Worm (Caenorhabditis elegans) whole organism, L4 larva: ENCODE data around the gene atp-5.

ENCODE experiments used
- D1046.2 ChIP-seq: fragments of 200-800 bp; sonication (Bioruptor generic); IDR thresholded peaks from 2 replicates; pipeline ENCODE4 v1.3.6; 2022; ENCODE audit warnings: missing genetic modification characterization, missing compliant biosample characterization
- F37D6.2 ChIP-seq: sonication (generic microtip); optimal IDR thresholded peaks from 2 replicates; lab custom pipeline; 2016; ENCODE audit warnings: mild to moderate bottlenecking, missing genetic modification characterization, missing compliant biosample characterization
- R02D3.7 ChIP-seq: fragments of 150-350 bp; sonication (generic microtip); optimal IDR thresholded peaks from 3 replicates; lab custom pipeline; 2014; ENCODE audit warnings: missing biosample characterization, missing genetic modification characterization
- T26A8.4 ChIP-seq: fragments of 200-800 bp; sonication (Bioruptor generic); IDR thresholded peaks from 2 replicates; pipeline ENCODE4 v1.3.6; 2022; ENCODE audit warnings: missing genetic modification characterization, missing compliant biosample characterization
- Y48G9A.11 ChIP-seq: fragments of 200-800 bp; sonication (Bioruptor generic); IDR thresholded peaks from 2 replicates; pipeline ENCODE4 v1.3.6; 2022; ENCODE audit warnings: missing genetic modification reagents, missing genetic modification characterization, missing compliant biosample characterization
- ZK337.2 ChIP-seq: fragments of 200-800 bp; sonication (Bioruptor generic); IDR thresholded peaks from 2 replicates; pipeline ENCODE4 v1.3.6; 2022; ENCODE audit warnings: missing genetic modification reagents, missing genetic modification characterization, missing compliant biosample characterization
- ZK546.5 ChIP-seq, 2 experiments: sonication (generic microtip); optimal IDR thresholded peaks; 2 replicates each; lab custom pipeline; 2017; ENCODE audit warnings: missing biosample characterization in 2 of 2, missing genetic modification characterization in 2 of 2
- aha-1 ChIP-seq: fragments of 150-350 bp; peaks from one replicate; lab custom pipeline; 2014; ENCODE audit warnings: missing biosample characterization, missing genetic modification characterization
- ceh-20 ChIP-seq: fragments of 200-800 bp; sonication (Bioruptor generic); IDR thresholded peaks from 2 replicates; pipeline ENCODE4 v1.3.6; 2022; ENCODE audit warnings: missing genetic modification reagents, missing genetic modification characterization, missing compliant biosample characterization
- ceh-28 ChIP-seq: fragments of 150-350 bp; optimal IDR thresholded peaks from 2 replicates; lab custom pipeline; 2014; ENCODE audit warnings: missing biosample characterization, missing genetic modification reagents, missing genetic modification characterization
- ceh-32 ChIP-seq: sonication (generic microtip); optimal IDR thresholded peaks from 2 replicates; lab custom pipeline; 2016; ENCODE audit warnings: mild to moderate bottlenecking, missing genetic modification characterization, missing compliant biosample characterization; ENCODE audit not compliant: poor library complexity
- ceh-62 ChIP-seq: sonication (generic microtip); optimal IDR thresholded peaks from 2 replicates; lab custom pipeline; 2017; ENCODE audit warnings: missing biosample characterization, missing genetic modification characterization
- ces-1 ChIP-seq: fragments of 150-350 bp; sonication (generic microtip); optimal IDR thresholded peaks from 4 replicates; lab custom pipeline; 2014; ENCODE audit warnings: missing biosample characterization, missing genetic modification reagents, missing genetic modification characterization
- daf-12 ChIP-seq: fragments of 150-350 bp; optimal IDR thresholded peaks from 2 replicates; lab custom pipeline; 2014; ENCODE audit warnings: missing biosample characterization, missing genetic modification reagents, missing genetic modification characterization
- daf-19 ChIP-seq: fragments of 200-800 bp; sonication (Bioruptor generic); conservative IDR thresholded peaks from 2 replicates; pipeline ENCODE4 v1.3.6; 2022; ENCODE audit warnings: missing genetic modification characterization, missing compliant biosample characterization
- dmd-9 ChIP-seq: fragments of 200-800 bp; sonication (Bioruptor generic); IDR thresholded peaks from 2 replicates; pipeline ENCODE4 v1.3.6; 2022; ENCODE audit warnings: missing genetic modification reagents, missing genetic modification characterization, missing compliant biosample characterization
- dve-1 ChIP-seq: sonication (generic microtip); optimal IDR thresholded peaks from 2 replicates; lab custom pipeline; 2017; ENCODE audit warnings: antibody characterized with exemption, mild to moderate bottlenecking, missing genetic modification characterization, missing compliant biosample characterization; ENCODE audit not compliant: insufficient read depth
- egl-27 ChIP-seq: sonication (generic microtip); optimal IDR thresholded peaks from 3 replicates; lab custom pipeline; 2017; ENCODE audit warnings: missing biosample characterization, missing genetic modification reagents, missing genetic modification characterization
- fos-1 ChIP-seq: fragments of 150-350 bp; optimal IDR thresholded peaks from 2 replicates; lab custom pipeline; 2014; ENCODE audit warnings: missing biosample characterization, missing genetic modification characterization
- hif-1 ChIP-seq, 2 experiments: sonication (generic microtip); optimal IDR thresholded peaks; 2 replicates each; lab custom pipeline; 2016 to 2017; ENCODE audit warnings: missing compliant biosample characterization in 2 of 2, missing genetic modification characterization in 2 of 2, missing genetic modification reagents in 2 of 2, missing genotype in 2 of 2, mild to moderate bottlenecking in 1 of 2
- hlh-30 ChIP-seq: sonication (generic microtip); optimal IDR thresholded peaks from 2 replicates; lab custom pipeline; 2017; ENCODE audit warnings: antibody characterized with exemption, mild to moderate bottlenecking, missing genetic modification characterization, missing compliant biosample characterization; ENCODE audit not compliant: insufficient read depth
- lin-13 ChIP-seq: fragments of 150-350 bp; optimal IDR thresholded peaks from 2 replicates; lab custom pipeline; 2014; ENCODE audit warnings: missing biosample characterization, missing genetic modification reagents, missing genetic modification characterization
- lin-29 ChIP-seq: fragments of 200-800 bp; sonication (Bioruptor generic); IDR thresholded peaks from 2 replicates; pipeline ENCODE4 v1.3.6; 2022; ENCODE audit warnings: missing genetic modification reagents, missing genetic modification characterization, missing compliant biosample characterization
- lin-38 ChIP-seq: fragments of 200-800 bp; sonication (Bioruptor generic); IDR thresholded peaks from 2 replicates; pipeline ENCODE4 v1.3.6; 2022; ENCODE audit warnings: missing genetic modification reagents, missing genetic modification characterization, missing compliant biosample characterization
- lin-39 ChIP-seq: fragments of 150-350 bp; optimal IDR thresholded peaks from 2 replicates; lab custom pipeline; 2014; ENCODE audit warnings: missing biosample characterization, missing genetic modification reagents, missing genetic modification characterization
- madf-9 ChIP-seq: fragments of 200-800 bp; sonication (Bioruptor generic); conservative IDR thresholded peaks from 2 replicates; pipeline ENCODE4 v1.3.6; 2022; ENCODE audit warnings: missing genetic modification reagents, missing genetic modification characterization, missing compliant biosample characterization
- mdl-1 ChIP-seq, 2 experiments: fragments of 150-350 bp in 1 of 2; sonication (generic microtip) in 1 of 2; optimal IDR thresholded peaks; 2 replicates each; lab custom pipeline; 2014 to 2017; ENCODE audit warnings: missing biosample characterization in 2 of 2, missing genetic modification characterization in 2 of 2
- mep-1 ChIP-seq: fragments of 150-350 bp; sonication (generic microtip); optimal IDR thresholded peaks from 3 replicates; lab custom pipeline; 2014; ENCODE audit warnings: missing biosample characterization, missing genetic modification characterization
- mes-2 ChIP-seq: sonication (generic microtip); optimal IDR thresholded peaks from 2 replicates; lab custom pipeline; 2016; ENCODE audit warnings: missing genotype, mild to moderate bottlenecking, missing genetic modification characterization, missing compliant biosample characterization; ENCODE audit not compliant: poor library complexity, severe bottlenecking
- mxl-2 ChIP-seq: fragments of 200-800 bp; sonication (Bioruptor generic); conservative IDR thresholded peaks from 2 replicates; pipeline ENCODE4 v1.3.6; 2022; ENCODE audit warnings: missing genetic modification reagents, missing genetic modification characterization, missing compliant biosample characterization
- nhr-237 ChIP-seq: sonication (generic microtip); optimal IDR thresholded peaks from 2 replicates; lab custom pipeline; 2017; ENCODE audit warnings: missing biosample characterization, missing genetic modification characterization
- nhr-25 ChIP-seq: sonication (generic microtip); optimal IDR thresholded peaks from 2 replicates; lab custom pipeline; 2017; ENCODE audit warnings: missing genetic modification characterization, mild to moderate bottlenecking, missing compliant biosample characterization, antibody characterized with exemption, moderate library complexity, borderline replicate concordance; ENCODE audit not compliant: insufficient read depth
- nhr-48 ChIP-seq: sonication (generic microtip); optimal IDR thresholded peaks from 2 replicates; lab custom pipeline; 2016; ENCODE audit warnings: mild to moderate bottlenecking, missing genetic modification characterization, missing compliant biosample characterization
- nhr-76 ChIP-seq: fragments of 150-350 bp; optimal IDR thresholded peaks from 2 replicates; lab custom pipeline; 2014; ENCODE audit warnings: missing biosample characterization, missing genetic modification characterization
- nhr-77 ChIP-seq: fragments of 150-350 bp; optimal IDR thresholded peaks from 2 replicates; lab custom pipeline; 2014; ENCODE audit warnings: missing biosample characterization, missing genetic modification characterization
- pha-4 ChIP-seq, 2 experiments: fragments of 150-350 bp in 1 of 2; fragments of 200-800 bp in 1 of 2; sonication (Bioruptor generic) in 1 of 2; IDR thresholded peaks in 1 of 2; optimal IDR thresholded peaks in 1 of 2; 2 replicates each; pipeline versions ENCODE4 v1.3.6 to Lab custom; 2014 to 2022; ENCODE audit warnings: missing genetic modification characterization in 2 of 2, missing genetic modification reagents in 2 of 2, missing biosample characterization in 1 of 2, missing compliant biosample characterization in 1 of 2
- saeg-2 ChIP-seq: fragments of 200-800 bp; sonication (Bioruptor generic); IDR thresholded peaks from 2 replicates; pipeline ENCODE4 v1.3.6; 2022; ENCODE audit warnings: missing genetic modification reagents, missing genetic modification characterization, missing compliant biosample characterization
- sdz-12 ChIP-seq: fragments of 200-800 bp; sonication (Bioruptor generic); optimal IDR thresholded peaks from 2 replicates; lab custom pipeline; 2018; ENCODE audit warnings: mild to moderate bottlenecking, missing genetic modification characterization, missing compliant biosample characterization
- spr-1 ChIP-seq: sonication (generic microtip); optimal IDR thresholded peaks from 2 replicates; lab custom pipeline; 2016; ENCODE audit warnings: mild to moderate bottlenecking, missing genetic modification characterization, missing compliant biosample characterization
- spr-3 ChIP-seq: fragments of 200-800 bp; sonication (Bioruptor generic); optimal IDR thresholded peaks from 2 replicates; lab custom pipeline; 2018; ENCODE audit warnings: mild to moderate bottlenecking, missing genetic modification characterization, missing compliant biosample characterization
- tra-1 ChIP-seq: fragments of 200-800 bp; sonication (Bioruptor generic); IDR thresholded peaks from 2 replicates; pipeline ENCODE4 v1.3.6; 2022; ENCODE audit warnings: missing genetic modification reagents, missing genetic modification characterization, missing compliant biosample characterization
- unc-39 ChIP-seq: sonication (generic microtip); optimal IDR thresholded peaks from 2 replicates; lab custom pipeline; 2017; ENCODE audit warnings: missing biosample characterization, missing genetic modification characterization
- unc-62 ChIP-seq, 3 experiments: fragments of 150-350 bp in 1 of 3; sonication (generic microtip); optimal IDR thresholded peaks in 2 of 3; peaks in 1 of 3; 1 replicate in 1 of 3; 2 replicates in 2 of 3; lab custom pipeline; 2014 to 2017; ENCODE audit warnings: missing biosample characterization in 3 of 3, missing genetic modification characterization in 3 of 3, missing genetic modification reagents in 3 of 3, missing genotype in 1 of 3
- zfp-2 ChIP-seq: sonication (generic microtip); optimal IDR thresholded peaks from 2 replicates; lab custom pipeline; 2016; ENCODE audit warnings: mild to moderate bottlenecking, missing genetic modification characterization, missing compliant biosample characterization
- zfp-3 ChIP-seq: fragments of 200-800 bp; sonication (Bioruptor generic); conservative IDR thresholded peaks from 2 replicates; pipeline ENCODE4 v1.3.6; 2022; ENCODE audit warnings: missing genetic modification reagents, missing genetic modification characterization, missing compliant biosample characterization
- zip-11 ChIP-seq: fragments of 200-800 bp; sonication (Bioruptor generic); IDR thresholded peaks from 2 replicates; pipeline ENCODE4 v1.3.6; 2022; ENCODE audit warnings: missing genetic modification characterization, missing compliant biosample characterization
- zip-2 ChIP-seq: fragments of 150-350 bp; optimal IDR thresholded peaks from 2 replicates; lab custom pipeline; 2014; ENCODE audit warnings: missing biosample characterization, missing genetic modification characterization

The atp-5 gene

ce11 chrV:11095873-11096272 is 27.8 kb downstream of the atp-5 start, which contains the start of gene Y42A5A.3:
Gene Y42A5A.3 (minus strand): TSS chrV:11095973.
- TF ChIP-seq R02D3.7 (tag; lab: Kevin White, UChicago) (no peak), D1046.2 (GFP tag; lab: Robert Waterston, UW) (no peak), mdl-1 (tag; optimal IDR thresholded peaks at IDR 0.05; lab: Kevin White, UChicago) (no peak), zfp-2 (tag; lab: Kevin White, UChicago) (no peak), ceh-32 (no peak), saeg-2 (GFP tag; lab: Robert Waterston, UW) (no peak), ceh-20 (no peak), hif-1 (tag; optimal IDR thresholded peaks at IDR 0.05; lab: Kevin White, UChicago) (no peak), F37D6.2 (tag; lab: Kevin White, UChicago) (no peak)

- TF ChIP-seq spr-3: no peak
- no peak for TF ChIP-seq ZK337.2
- no peak for TF ChIP-seq ces-1
- TF ChIP-seq F37D6.2 (tag; lab: Kevin White, UChicago): no peak
- no peak for TF ChIP-seq ceh-28 (tag; lab: Kevin White, UChicago)
- no peak for TF ChIP-seq tra-1
- TF ChIP-seq ZK546.5 (tag; optimal IDR thresholded peaks at IDR 0.05; lab: Kevin White, UChicago): no peak
- TF ChIP-seq daf-19 (GFP tag; lab: Robert Waterston, UW): no peak
- TF ChIP-seq zfp-3: no peak
- no peak for TF ChIP-seq saeg-2 (GFP tag; lab: Robert Waterston, UW)
- TF ChIP-seq zip-11 (GFP tag; lab: Robert Waterston, UW): no peak
- no peak for TF ChIP-seq fos-1
- TF ChIP-seq lin-39 (tag; lab: Kevin White, UChicago): no peak
- no peak for TF ChIP-seq lin-29 (GFP tag; lab: Robert Waterston, UW)
- no peak for TF ChIP-seq pha-4 (GFP tag; IDR thresholded peaks at IDR 0.05; lab: Robert Waterston, UW)
- TF ChIP-seq pha-4 (tag; optimal IDR thresholded peaks at IDR 0.05; lab: Kevin White, UChicago): no peak
- no peak for TF ChIP-seq egl-27
- no peak for TF ChIP-seq mes-2
- TF ChIP-seq ceh-62 (tag; lab: Kevin White, UChicago): no peak
- no peak for TF ChIP-seq lin-38 (GFP tag; lab: Robert Waterston, UW)
- TF ChIP-seq madf-9: no peak
- no peak for TF ChIP-seq spr-1
- TF ChIP-seq nhr-76 (tag; lab: Kevin White, UChicago): no peak
- peak; percentile 32; the same call in 1 of the 2 replicates for TF ChIP-seq ceh-20
- no peak for TF ChIP-seq lin-13
- TF ChIP-seq sdz-12: no peak
- TF ChIP-seq hlh-30: peak; percentile 77
- no peak for TF ChIP-seq aha-1 (tag; lab: Kevin White, UChicago)
- peak in 1 of 2 experiments; percentile 26 for TF ChIP-seq mdl-1 (tag; optimal IDR thresholded peaks at IDR 0.05; lab: Kevin White, UChicago)
- TF ChIP-seq unc-62 (GFP tag; optimal IDR thresholded peaks at IDR 0.05 in 1 of 2; lab: Kevin White, UChicago): peak in 1 of 2 experiments; percentile 73
- no peak for TF ChIP-seq unc-62 (tag; optimal IDR thresholded peaks at IDR 0.05; lab: Kevin White, UChicago)
- no peak for TF ChIP-seq R02D3.7 (tag; lab: Kevin White, UChicago)
- TF ChIP-seq daf-12 (tag; lab: Kevin White, UChicago): no peak
- TF ChIP-seq unc-39 (tag; lab: Kevin White, UChicago): no peak
- no peak for TF ChIP-seq mep-1 (tag; lab: Kevin White, UChicago)
- TF ChIP-seq nhr-77 (tag; lab: Kevin White, UChicago): no peak
- no peak for TF ChIP-seq Y48G9A.11 (GFP tag; lab: Robert Waterston, UW)
- peak; percentile 83 for TF ChIP-seq mxl-2
- TF ChIP-seq dve-1 (tag; lab: Kevin White, UChicago): peak; percentile 18
- TF ChIP-seq nhr-25 (tag; lab: Kevin White, UChicago): no peak
- TF ChIP-seq ceh-32: no peak
- TF ChIP-seq nhr-237 (tag; lab: Kevin White, UChicago): no peak
- TF ChIP-seq zip-2 (tag; lab: Kevin White, UChicago): no peak
- TF ChIP-seq nhr-48 (tag; lab: Kevin White, UChicago): peak; percentile 70
- 0 out of 2 replicates have a peak, but pooled peaks have one; percentile 26 for TF ChIP-seq T26A8.4
- no peak for TF ChIP-seq dmd-9
Measured at ce11 chrV:11094698-11095097, 29.0 kb downstream of the atp-5 start.
